Worm (Caenorhabditis elegans) whole organism, L3 larva: ENCODE measurements around the gene daf-37.
A peak's percentile ranks its signal among the peaks of the same experiment; 100 is the strongest.

Experiments used
- ZK546.5 ChIP-seq: sonication (generic microtip); optimal IDR thresholded peaks from 2 replicates; lab custom pipeline; 2017; ENCODE audit warnings: missing biosample characterization, missing genetic modification characterization
- aly-2 ChIP-seq: fragments of 150-350 bp; optimal IDR thresholded peaks from 2 replicates; lab custom pipeline; 2014; ENCODE audit warnings: missing biosample characterization, missing genetic modification characterization
- ceh-16 ChIP-seq: sonication (generic microtip); optimal IDR thresholded peaks from 2 replicates; lab custom pipeline; 2017; ENCODE audit warnings: missing biosample characterization, missing genetic modification characterization
- ceh-28 ChIP-seq: fragments of 150-350 bp; optimal IDR thresholded peaks from 2 replicates; lab custom pipeline; 2014; ENCODE audit warnings: missing biosample characterization, missing genetic modification reagents, missing genetic modification characterization
- ceh-82 ChIP-seq: fragments of 150-350 bp; optimal IDR thresholded peaks from 2 replicates; lab custom pipeline; 2014; ENCODE audit warnings: missing biosample characterization, missing genetic modification characterization
- ceh-9 ChIP-seq: sonication (generic microtip); optimal IDR thresholded peaks from 2 replicates; lab custom pipeline; 2018; ENCODE audit warnings: missing biosample characterization, missing genetic modification characterization
- daf-12 ChIP-seq: fragments of 150-350 bp; optimal IDR thresholded peaks from 2 replicates; lab custom pipeline; 2014; ENCODE audit warnings: missing biosample characterization, missing genetic modification reagents, missing genetic modification characterization
- egl-27 ChIP-seq: sonication (generic microtip); optimal IDR thresholded peaks from 4 replicates; lab custom pipeline; 2017; ENCODE audit warnings: missing biosample characterization, missing genetic modification reagents, missing genetic modification characterization
- egl-5 ChIP-seq: fragments of 150-350 bp; optimal IDR thresholded peaks from 2 replicates; lab custom pipeline; 2017; ENCODE audit warnings: missing biosample characterization, missing genetic modification reagents, missing genetic modification characterization, inconsistent platforms
- elt-1 ChIP-seq: fragments of 150-350 bp; optimal IDR thresholded peaks from 2 replicates; lab custom pipeline; 2014; ENCODE audit warnings: missing biosample characterization, missing genetic modification characterization
- elt-3 ChIP-seq, 3 experiments: fragments of 150-350 bp in 1 of 3; sonication (generic microtip) in 2 of 3; optimal IDR thresholded peaks; 2 replicates in 2 of 3; 4 replicates in 1 of 3; lab custom pipeline; 2014 to 2017; ENCODE audit warnings: missing biosample characterization in 3 of 3, missing genetic modification characterization in 3 of 3
- fkh-10 ChIP-seq: sonication (generic microtip); optimal IDR thresholded peaks from 2 replicates; lab custom pipeline; 2017; ENCODE audit warnings: missing biosample characterization, missing genetic modification reagents, missing genetic modification characterization
- fos-1 ChIP-seq: fragments of 150-350 bp; optimal IDR thresholded peaks from 2 replicates; lab custom pipeline; 2014; ENCODE audit warnings: missing biosample characterization, missing genetic modification characterization
- hmg-11 ChIP-seq: sonication (generic microtip); optimal IDR thresholded peaks from 2 replicates; lab custom pipeline; 2016; ENCODE audit warnings: missing genetic modification characterization, missing compliant biosample characterization
- jun-1 ChIP-seq: fragments of 150-350 bp; optimal IDR thresholded peaks from 2 replicates; lab custom pipeline; 2014; ENCODE audit warnings: missing biosample characterization, missing genetic modification reagents, missing genetic modification characterization
- lin-39 ChIP-seq: fragments of 150-350 bp; optimal IDR thresholded peaks from 2 replicates; lab custom pipeline; 2018; ENCODE audit warnings: missing biosample characterization, missing genetic modification reagents, missing genetic modification characterization
- mdl-1 ChIP-seq: fragments of 150-350 bp; optimal IDR thresholded peaks from 2 replicates; lab custom pipeline; 2014; ENCODE audit warnings: missing biosample characterization, missing genetic modification characterization
- mml-1 ChIP-seq: fragments of 150-350 bp; sonication (generic microtip); optimal IDR thresholded peaks from 3 replicates; lab custom pipeline; 2014; ENCODE audit warnings: missing biosample characterization, missing genetic modification characterization
- nfya-1 ChIP-seq: sonication (generic microtip); optimal IDR thresholded peaks from 2 replicates; lab custom pipeline; 2017; ENCODE audit warnings: missing genetic modification characterization, mild to moderate bottlenecking, missing compliant biosample characterization, antibody characterized with exemption, moderate library complexity; ENCODE audit not compliant: insufficient read depth
- nhr-11 ChIP-seq: fragments of 150-350 bp; optimal IDR thresholded peaks from 2 replicates; lab custom pipeline; 2014; ENCODE audit warnings: missing biosample characterization, missing genetic modification characterization
- nhr-12 ChIP-seq: fragments of 150-350 bp; optimal IDR thresholded peaks from 2 replicates; lab custom pipeline; 2014; ENCODE audit warnings: missing biosample characterization, missing genetic modification characterization
- nhr-23 ChIP-seq: fragments of 150-350 bp; optimal IDR thresholded peaks from 2 replicates; lab custom pipeline; 2014; ENCODE audit warnings: missing biosample characterization, missing genetic modification reagents, missing genetic modification characterization
- nhr-237 ChIP-seq: fragments of 150-350 bp; optimal IDR thresholded peaks from 2 replicates; lab custom pipeline; 2014; ENCODE audit warnings: missing biosample characterization, missing genetic modification characterization
- nhr-25 ChIP-seq: sonication (generic microtip); optimal IDR thresholded peaks from 2 replicates; lab custom pipeline; 2017; ENCODE audit warnings: missing biosample characterization, missing genetic modification characterization
- nhr-28 ChIP-seq: fragments of 150-350 bp; optimal IDR thresholded peaks from 2 replicates; lab custom pipeline; 2014; ENCODE audit warnings: missing biosample characterization, missing genetic modification characterization
- nhr-43 ChIP-seq: sonication (generic microtip); optimal IDR thresholded peaks from 2 replicates; lab custom pipeline; 2016; ENCODE audit warnings: mild to moderate bottlenecking, missing genetic modification characterization, missing compliant biosample characterization; ENCODE audit not compliant: poor library complexity, severe bottlenecking
- nhr-67 ChIP-seq: fragments of 150-350 bp; optimal IDR thresholded peaks from 2 replicates; lab custom pipeline; 2014; ENCODE audit warnings: missing biosample characterization, missing genetic modification characterization
- nhr-76 ChIP-seq: fragments of 150-350 bp; sonication (generic microtip); optimal IDR thresholded peaks from 5 replicates; lab custom pipeline; 2014; ENCODE audit warnings: missing biosample characterization, missing genetic modification characterization
- nhr-77 ChIP-seq: fragments of 150-350 bp; optimal IDR thresholded peaks from 2 replicates; lab custom pipeline; 2014; ENCODE audit warnings: missing biosample characterization, missing genetic modification characterization
- pha-4 ChIP-seq: fragments of 150-350 bp; optimal IDR thresholded peaks from 2 replicates; lab custom pipeline; 2014; ENCODE audit warnings: missing biosample characterization, missing genetic modification reagents, missing genetic modification characterization
- sea-2 ChIP-seq: fragments of 150-350 bp; sonication (generic microtip); optimal IDR thresholded peaks from 4 replicates; lab custom pipeline; 2014; ENCODE audit warnings: missing biosample characterization, missing genetic modification reagents, missing genetic modification characterization
- tbx-2 ChIP-seq: sonication (generic microtip); optimal IDR thresholded peaks from 2 replicates; lab custom pipeline; 2016; ENCODE audit warnings: mild to moderate bottlenecking, missing genetic modification characterization, missing compliant biosample characterization
- unc-39 ChIP-seq: sonication (generic microtip); optimal IDR thresholded peaks from 4 replicates; lab custom pipeline; 2017; ENCODE audit warnings: missing biosample characterization, missing genetic modification characterization
- unc-62 ChIP-seq: fragments of 150-350 bp; sonication (generic microtip); optimal IDR thresholded peaks from 4 replicates; lab custom pipeline; 2014; ENCODE audit warnings: missing biosample characterization, missing genetic modification reagents, missing genetic modification characterization
- ztf-11 ChIP-seq: fragments of 150-350 bp; optimal IDR thresholded peaks from 2 replicates; lab custom pipeline; 2014; ENCODE audit warnings: missing biosample characterization, missing genetic modification characterization
- ztf-4 ChIP-seq: fragments of 150-350 bp; optimal IDR thresholded peaks from 2 replicates; lab custom pipeline; 2014; ENCODE audit warnings: missing biosample characterization, missing genetic modification characterization

Gene daf-37

ce11 chrII:6175027-6175426, 33.0 kb downstream of the daf-37 start:
- TF ChIP-seq lin-39 (tag; lab: Kevin White, UChicago) (peak; percentile 31), nfya-1 (peak; percentile 26), ceh-9 (tag; lab: Kevin White, UChicago) (no peak), hmg-11 (peak; percentile 20)
- TF ChIP-seq, all 47 proteins: peak for 3

- TF ChIP-seq aly-2 (tag; lab: Kevin White, UChicago) (no peak), nhr-25 (tag; lab: Kevin White, UChicago) (peak; percentile 8)
These were observed 34.6 kb downstream of the daf-37 start, which contains the start of gene F40H3.2 for ce11 chrII:6173400-6173799. F40H3.2 (plus strand) TSS chrII:6173649.

- TF ChIP-seq nhr-77 (tag; lab: Kevin White, UChicago) (no peak), elt-1 (tag; lab: Kevin White, UChicago) (no peak)
These were observed 36.8 kb downstream of the daf-37 start, which contains the start of gene F40H3.3 for ce11 chrII:6171228-6171627. F40H3.3 (plus strand) TSS chrII:6171507.

ce11 chrII:6170236-6170635, 37.8 kb downstream of the daf-37 start:
- TF ChIP-seq elt-3 (tag; optimal IDR thresholded peaks at IDR 0.05; lab: Kevin White, UChicago), result no peak
- peak; percentile 10 for TF ChIP-seq lin-39 (tag; lab: Kevin White, UChicago)
- TF ChIP-seq nhr-28 (tag; lab: Kevin White, UChicago), result no peak
- no peak for TF ChIP-seq egl-27
- no peak for TF ChIP-seq ceh-16 (tag; lab: Kevin White, UChicago)
- no peak for TF ChIP-seq ZK546.5
- no peak for TF ChIP-seq ceh-9 (tag; lab: Kevin White, UChicago)
- no peak for TF ChIP-seq nfya-1
- no peak for TF ChIP-seq pha-4 (tag; lab: Kevin White, UChicago)
- no peak for TF ChIP-seq nhr-23
- no peak for TF ChIP-seq nhr-76 (tag; lab: Kevin White, UChicago)
- TF ChIP-seq sea-2 (GFP tag; lab: Kevin White, UChicago), result no peak
- TF ChIP-seq ceh-28 (tag; lab: Kevin White, UChicago), result no peak
- TF ChIP-seq ztf-4 (tag; lab: Kevin White, UChicago), result no peak
- peak; percentile 54 for TF ChIP-seq egl-5 (tag; lab: Kevin White, UChicago)
- TF ChIP-seq jun-1, result no peak
- TF ChIP-seq nhr-11 (tag; lab: Kevin White, UChicago), result no peak

DNA sequence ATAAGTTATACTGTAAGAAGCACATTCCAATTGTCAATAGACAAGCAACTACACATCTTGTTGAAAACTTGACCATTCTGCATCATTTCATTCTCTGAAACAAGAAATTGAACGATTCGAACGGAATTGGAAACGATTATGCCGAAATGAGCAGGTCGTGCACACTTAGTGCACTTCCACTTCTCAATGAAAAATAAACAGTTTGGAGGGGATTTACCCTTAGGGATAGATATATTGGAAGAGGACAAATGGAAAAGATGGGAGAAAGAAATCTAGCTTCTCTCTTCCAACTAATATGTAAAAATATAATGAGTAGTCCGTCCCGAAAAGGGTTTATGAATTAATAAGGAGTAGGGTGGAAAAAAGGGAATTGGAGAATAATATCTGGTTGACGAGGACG, 38.9 kb downstream of the daf-37 start, which contains the start of gene hst-3.1:
TSS of gene hst-3.1 (minus strand) at position 101 of the 400 bp plus-strand sequence.
- no peak for TF ChIP-seq fkh-10 (GFP tag; lab: Kevin White, UChicago)
- no peak for TF ChIP-seq daf-12 (tag; lab: Kevin White, UChicago)

- TF ChIP-seq nhr-11 (tag; lab: Kevin White, UChicago) (no peak), aly-2 (tag; lab: Kevin White, UChicago) (no peak), ztf-11 (no peak), ztf-4 (tag; lab: Kevin White, UChicago) (no peak), mdl-1 (tag; lab: Kevin White, UChicago) (no peak), nhr-237 (tag; lab: Kevin White, UChicago) (no peak), nhr-76 (tag; lab: Kevin White, UChicago) (no peak), nhr-23 (no peak), daf-12 (tag; lab: Kevin White, UChicago) (no peak), unc-62 (GFP tag; lab: Kevin White, UChicago) (no peak), nhr-12 (no peak), nhr-43 (tag; lab: Kevin White, UChicago) (no peak), nhr-67 (no peak), mml-1 (tag; lab: Kevin White, UChicago) (no peak), ceh-82 (tag; lab: Kevin White, UChicago) (no peak), unc-39 (tag; lab: Kevin White, UChicago) (no peak), tbx-2 (tag; lab: Kevin White, UChicago) (no peak), fos-1 (tag; lab: Kevin White, UChicago) (no peak)
These were observed 39.3 kb downstream of the daf-37 start for ce11 chrII:6168714-6169113.
